Fruit fly (Drosophila melanogaster) whole organism, embryonic: ENCODE results near the gene CRAT.

ENCODE experiments used
- Abd-B ChIP-seq: fragments of 200-800 bp; sonication (Bioruptor generic); optimal IDR thresholded peaks from 2 replicates; lab custom pipeline; 2018; ENCODE audit warnings: missing biosample characterization, mild to moderate bottlenecking, missing genetic modification characterization, moderate library complexity
- Asciz ChIP-seq: fragments of 200-800 bp; sonication (Bioruptor generic); optimal IDR thresholded peaks from 2 replicates; lab custom pipeline; 2017; ENCODE audit warnings: missing biosample characterization, mild to moderate bottlenecking, missing genetic modification characterization, missing genetic modification reagents
- Atf3 ChIP-seq: fragments of 200-800 bp; sonication (Bioruptor generic); optimal IDR thresholded peaks from 3 replicates; lab custom pipeline; 2016; ENCODE audit warnings: missing biosample characterization, missing genetic modification characterization
- Atf6 ChIP-seq: fragments of 200-800 bp; sonication (Bioruptor generic); IDR thresholded peaks from 2 replicates; pipeline ENCODE4 v1.3.6; 2022; ENCODE audit warnings: missing biosample characterization, missing genetic modification characterization
- BtbVII ChIP-seq: fragments of 200-800 bp; sonication (Bioruptor generic); optimal IDR thresholded peaks from 3 replicates; lab custom pipeline; 2017; ENCODE audit warnings: missing biosample characterization, mild to moderate bottlenecking, missing genetic modification characterization
- CG10147 ChIP-seq: fragments of 200-800 bp; sonication (Bioruptor generic); optimal IDR thresholded peaks from 2 replicates; lab custom pipeline; 2019; ENCODE audit warnings: missing biosample characterization, mild to moderate bottlenecking, missing genetic modification characterization, moderate library complexity
- CG10321 ChIP-seq: fragments of 200-800 bp; sonication (Bioruptor generic); IDR thresholded peaks from 2 replicates; pipeline ENCODE4 v1.3.6; 2022; ENCODE audit warnings: missing biosample characterization, missing genetic modification characterization
- CG11723 ChIP-seq: fragments of 200-800 bp; sonication (Bioruptor generic); optimal IDR thresholded peaks from 2 replicates; lab custom pipeline; 2017; ENCODE audit warnings: missing biosample characterization, mild to moderate bottlenecking, missing genetic modification characterization
- CG14965 ChIP-seq: fragments of 200-800 bp; sonication (Bioruptor generic); optimal IDR thresholded peaks from 2 replicates; lab custom pipeline; 2016; ENCODE audit warnings: missing biosample characterization, missing genetic modification characterization, borderline replicate concordance
- CG15514 ChIP-seq: fragments of 200-800 bp; sonication (Bioruptor generic); optimal IDR thresholded peaks from 3 replicates; lab custom pipeline; 2017; ENCODE audit warnings: missing biosample characterization, missing genetic modification characterization, mild to moderate bottlenecking, moderate library complexity, missing genetic modification reagents
- CG17186 ChIP-seq: fragments of 200-800 bp; sonication (Bioruptor generic); optimal IDR thresholded peaks from 3 replicates; lab custom pipeline; 2017; ENCODE audit warnings: missing biosample characterization, missing genetic modification reagents, missing genetic modification characterization
- CG17359 ChIP-seq: fragments of 200-800 bp; sonication (Bioruptor generic); optimal IDR thresholded peaks from 3 replicates; lab custom pipeline; 2018; ENCODE audit warnings: missing biosample characterization, mild to moderate bottlenecking, missing genetic modification characterization, moderate library complexity
- CG2202 ChIP-seq: fragments of 200-800 bp; sonication (Bioruptor generic); optimal IDR thresholded peaks from 2 replicates; lab custom pipeline; 2018; ENCODE audit warnings: missing biosample characterization, mild to moderate bottlenecking, missing genetic modification characterization
- CG33213 ChIP-seq: fragments of 200-800 bp; sonication (Bioruptor generic); optimal IDR thresholded peaks from 3 replicates; lab custom pipeline; 2016; ENCODE audit warnings: missing biosample characterization, missing genetic modification characterization
- CG43689 ChIP-seq: fragments of 200-800 bp; sonication (Bioruptor generic); IDR thresholded peaks from 2 replicates; pipeline ENCODE4 v1.3.6; 2022; ENCODE audit warnings: missing biosample characterization, missing genetic modification characterization
- CG4617 ChIP-seq: fragments of 200-800 bp; sonication (Bioruptor generic); optimal IDR thresholded peaks from 3 replicates; lab custom pipeline; 2016; ENCODE audit warnings: missing biosample characterization, missing genetic modification characterization, borderline replicate concordance
- CG5180 ChIP-seq: fragments of 200-800 bp; sonication (Bioruptor generic); optimal IDR thresholded peaks from 3 replicates; lab custom pipeline; 2017; ENCODE audit warnings: missing biosample characterization, missing genetic modification characterization, mild to moderate bottlenecking, moderate library complexity, missing genetic modification reagents
- CG6175 ChIP-seq: fragments of 200-800 bp; sonication (Bioruptor generic); IDR thresholded peaks from 3 replicates; pipeline ENCODE4 v1.3.6; 2022; ENCODE audit warnings: missing biosample characterization, missing genetic modification characterization
- CG7745 ChIP-seq: fragments of 200-800 bp; sonication (Bioruptor generic); optimal IDR thresholded peaks from 2 replicates; lab custom pipeline; 2018; ENCODE audit warnings: missing biosample characterization, mild to moderate bottlenecking, missing genetic modification characterization, moderate library complexity
- CG9727 ChIP-seq: fragments of 200-800 bp; sonication (Bioruptor generic); optimal IDR thresholded peaks from 3 replicates; lab custom pipeline; 2017; ENCODE audit warnings: missing biosample characterization, mild to moderate bottlenecking, missing genetic modification characterization
- Camta ChIP-seq: fragments of 200-800 bp; sonication (Bioruptor generic); optimal IDR thresholded peaks from 2 replicates; lab custom pipeline; 2016; ENCODE audit warnings: missing biosample characterization, missing genetic modification characterization
- Elba2 ChIP-seq: fragments of 200-800 bp; sonication (Bioruptor generic); optimal IDR thresholded peaks from 3 replicates; lab custom pipeline; 2016; ENCODE audit warnings: missing biosample characterization, missing genetic modification characterization
- Ets65A ChIP-seq: fragments of 200-800 bp; sonication (Bioruptor generic); peaks from one replicate; lab custom pipeline; 2016; ENCODE audit warnings: missing biosample characterization, missing genetic modification characterization
- Fer1 ChIP-seq: fragments of 200-800 bp; sonication (Bioruptor generic); optimal IDR thresholded peaks from 2 replicates; lab custom pipeline; 2017; ENCODE audit warnings: missing biosample characterization, mild to moderate bottlenecking, missing genetic modification characterization
- H15 ChIP-seq: fragments of 200-800 bp; sonication (Bioruptor generic); IDR thresholded peaks from 3 replicates; pipeline ENCODE4 v1.3.6; 2022; ENCODE audit warnings: missing biosample characterization, missing genetic modification characterization
- H2.0 ChIP-seq: fragments of 200-800 bp; sonication (Bioruptor generic); IDR thresholded peaks from 2 replicates; pipeline ENCODE4 v1.3.6; 2022; ENCODE audit warnings: missing biosample characterization, missing genetic modification characterization
- Lhr ChIP-seq: fragments of 200-800 bp; sonication (Bioruptor generic); optimal IDR thresholded peaks from 3 replicates; lab custom pipeline; 2017; ENCODE audit warnings: mild to moderate bottlenecking, missing biosample characterization, missing genetic modification reagents, missing genetic modification characterization
- Neu2 ChIP-seq: fragments of 200-800 bp; sonication (Bioruptor generic); optimal IDR thresholded peaks from 3 replicates; lab custom pipeline; 2016; ENCODE audit warnings: missing biosample characterization, missing genetic modification characterization, borderline replicate concordance
- Oli ChIP-seq: fragments of 200-800 bp; sonication (Bioruptor generic); optimal IDR thresholded peaks from 2 replicates; lab custom pipeline; 2018; ENCODE audit warnings: missing biosample characterization, mild to moderate bottlenecking, missing genetic modification characterization, moderate library complexity
- PHDP ChIP-seq: fragments of 200-800 bp; sonication (Bioruptor generic); optimal IDR thresholded peaks from 3 replicates; lab custom pipeline; 2018; ENCODE audit warnings: missing biosample characterization, mild to moderate bottlenecking, missing genetic modification characterization, moderate library complexity
- Ptx1 ChIP-seq: fragments of 200-800 bp; sonication (Bioruptor generic); IDR thresholded peaks from 2 replicates; pipeline ENCODE4 v1.3.6; 2022; ENCODE audit warnings: missing biosample characterization, missing genetic modification characterization
- Rfx ChIP-seq: fragments of 200-800 bp; sonication (Bioruptor generic); IDR thresholded peaks from 2 replicates; pipeline ENCODE4 v1.3.6; 2022; ENCODE audit warnings: missing biosample characterization, missing genetic modification characterization
- bab2 ChIP-seq: fragments of 200-800 bp; sonication (Bioruptor generic); optimal IDR thresholded peaks from 2 replicates; lab custom pipeline; 2016; ENCODE audit warnings: missing biosample characterization, missing genetic modification characterization
- br ChIP-seq: fragments of >200 bp; optimal IDR thresholded peaks from 2 replicates; lab custom pipeline; 2017
- cad ChIP-seq: fragments of >200 bp; optimal IDR thresholded peaks from 2 replicates; lab custom pipeline; 2017; ENCODE audit warnings: missing biosample characterization, missing genetic modification characterization
- crol ChIP-seq: fragments of 200-800 bp; sonication (Bioruptor generic); IDR thresholded peaks from 2 replicates; pipeline ENCODE4 v1.3.6; 2022; ENCODE audit warnings: missing biosample characterization, missing genetic modification characterization
- dan ChIP-seq: fragments of 200-800 bp; sonication (Bioruptor generic); IDR thresholded peaks from 2 replicates; pipeline ENCODE4 v1.3.6; 2022; ENCODE audit warnings: missing biosample characterization, missing genetic modification characterization
- dpn ChIP-seq, 2 experiments: fragments of 200-800 bp; sonication (Bioruptor generic); optimal IDR thresholded peaks; 3 replicates each; lab custom pipeline; 2016; ENCODE audit warnings: missing biosample characterization in 2 of 2, missing genetic modification characterization in 2 of 2
- h ChIP-seq: fragments of >200 bp; optimal IDR thresholded peaks from 2 replicates; lab custom pipeline; 2017
- ham ChIP-seq: fragments of 200-800 bp; sonication (Bioruptor generic); IDR thresholded peaks from 2 replicates; pipeline ENCODE4 v1.3.6; 2022; ENCODE audit warnings: missing biosample characterization, missing genetic modification characterization
- hkb ChIP-seq, 2 experiments: fragments of 200-800 bp in 1 of 2; fragments of >200 bp in 1 of 2; sonication (Bioruptor generic) in 1 of 2; IDR thresholded peaks in 1 of 2; optimal IDR thresholded peaks in 1 of 2; 2 replicates each; pipeline versions ENCODE4 v1.3.6 to Lab custom; 2017 to 2022; ENCODE audit warnings: missing biosample characterization in 1 of 2, missing genetic modification characterization in 1 of 2
- hth ChIP-seq: fragments of >200 bp; optimal IDR thresholded peaks from 2 replicates; lab custom pipeline; 2017; ENCODE audit warnings: inconsistent platforms
- peb ChIP-seq: fragments of 200-800 bp; sonication (Bioruptor generic); IDR thresholded peaks from 2 replicates; pipeline ENCODE4 v1.3.6; 2022; ENCODE audit warnings: missing biosample characterization, missing genetic modification characterization
- schlank ChIP-seq: fragments of 200-800 bp; sonication (Bioruptor generic); optimal IDR thresholded peaks from 2 replicates; lab custom pipeline; 2018; ENCODE audit warnings: missing biosample characterization, mild to moderate bottlenecking, missing genetic modification characterization
- sens ChIP-seq: fragments of 200-800 bp; sonication (Bioruptor generic); peaks from one replicate; lab custom pipeline; 2016; ENCODE audit warnings: missing biosample characterization, missing genetic modification characterization
- tna ChIP-seq: fragments of 200-800 bp; sonication (Bioruptor generic); IDR thresholded peaks from 2 replicates; pipeline ENCODE4 v1.3.6; 2022; ENCODE audit warnings: missing biosample characterization, missing genetic modification characterization; ENCODE audit not compliant: partially characterized antibody
- trem ChIP-seq: fragments of 200-800 bp; optimal IDR thresholded peaks from 3 replicates; lab custom pipeline; 2019; ENCODE audit warnings: missing biosample characterization, mild to moderate bottlenecking, missing genetic modification characterization, moderate library complexity
- trh ChIP-seq: fragments of 200-800 bp; sonication (Bioruptor generic); optimal IDR thresholded peaks from 2 replicates; lab custom pipeline; 2016; ENCODE audit warnings: missing biosample characterization, missing genetic modification characterization
- twi ChIP-seq: fragments of 200-800 bp; optimal IDR thresholded peaks from 2 replicates; lab custom pipeline; 2019; ENCODE audit warnings: missing biosample characterization, mild to moderate bottlenecking, missing genetic modification characterization, moderate library complexity
- wor ChIP-seq: fragments of 200-800 bp; sonication (Bioruptor generic); IDR thresholded peaks from 2 replicates; pipeline ENCODE4 v1.3.6; 2022; ENCODE audit warnings: missing biosample characterization, missing genetic modification characterization

CRAT gene

dm6 chr3R:6373512-6374306 is 2.1 kb downstream of the CRAT start (continued):
- TF ChIP-seq CG15514, result peak; percentile 84
- no peak for TF ChIP-seq wor
- TF ChIP-seq Asciz (GFP tag; lab: Kevin White, UChicago), result peak; percentile 72
- no peak for TF ChIP-seq ham
- TF ChIP-seq CG2202 (tag; lab: Kevin White, UChicago), result peak; percentile 22
- no peak; the same call in 1 of the 2 replicates for TF ChIP-seq CG10321 (GFP tag; lab: Robert Waterston, UW)
- no peak for TF ChIP-seq cad
- no peak for TF ChIP-seq dan
- no peak for TF ChIP-seq CG43689
- TF ChIP-seq CG5180 (GFP tag; lab: Kevin White, UChicago), result no peak
- no peak for TF ChIP-seq CG11723 (GFP tag; lab: Kevin White, UChicago)
- TF ChIP-seq Fer1 (GFP tag; lab: Kevin White, UChicago), result peak; percentile 67
- peak; percentile 39 for TF ChIP-seq bab2 (GFP tag; lab: Kevin White, UChicago)
- TF ChIP-seq Oli (tag; lab: Kevin White, UChicago), result peak; percentile 10
- TF ChIP-seq Abd-B, result no peak
- peak; percentile 4 to 34 for TF ChIP-seq dpn (GFP tag; optimal IDR thresholded peaks at IDR 0.05; lab: Kevin White, UChicago)
- TF ChIP-seq Ets65A (GFP tag; lab: Kevin White, UChicago), result no peak
- TF ChIP-seq Elba2 (GFP tag; lab: Kevin White, UChicago), result no peak
- no peak for TF ChIP-seq CG7745 (tag; lab: Kevin White, UChicago)
- no peak for TF ChIP-seq h
- TF ChIP-seq CG17186 (GFP tag; lab: Kevin White, UChicago), result no peak
- TF ChIP-seq CG6175, result no peak
- TF ChIP-seq Ptx1 (GFP tag; lab: Robert Waterston, UW), result no peak
- no peak for TF ChIP-seq Atf3 (GFP tag; lab: Kevin White, UChicago)
- peak; percentile 3 for TF ChIP-seq twi (tag; lab: Kevin White, UChicago)
- peak; percentile 16 for TF ChIP-seq Camta (GFP tag; lab: Kevin White, UChicago)
- TF ChIP-seq sens (GFP tag; lab: Kevin White, UChicago), result peak; percentile 90
- no peak for TF ChIP-seq H2.0
- peak; percentile 75 for TF ChIP-seq PHDP (tag; lab: Kevin White, UChicago)
- TF ChIP-seq peb (GFP tag; lab: Robert Waterston, UW), result no peak
- no peak for TF ChIP-seq tna (GFP tag; lab: Robert Waterston, UW)
- TF ChIP-seq Rfx (GFP tag; lab: Robert Waterston, UW), result peak; percentile 77
- TF ChIP-seq CG10147 (GFP tag; lab: Kevin White, UChicago), result peak; percentile 60
- TF ChIP-seq crol, result no peak
- peak; percentile 76 for TF ChIP-seq Atf6 (GFP tag; lab: Robert Waterston, UW)
- TF ChIP-seq Neu2, result no peak
- TF ChIP-seq br (lab: Kevin White, UChicago), result no peak
- peak; percentile 19 for TF ChIP-seq CG4617 (GFP tag; lab: Kevin White, UChicago)
- TF ChIP-seq BtbVII (GFP tag; lab: Kevin White, UChicago), result peak; percentile 72
- TF ChIP-seq hth, result no peak
- TF ChIP-seq CG14965 (GFP tag; lab: Kevin White, UChicago), result no peak
- TF ChIP-seq trh (GFP tag; lab: Kevin White, UChicago), result peak; percentile 56
- TF ChIP-seq H15 (GFP tag; lab: Robert Waterston, UW), result no peak
- no peak for TF ChIP-seq hkb (optimal IDR thresholded peaks at IDR 0.05; lab: Kevin White, UChicago)
- peak; percentile 62 for TF ChIP-seq hkb (GFP tag; IDR thresholded peaks at IDR 0.05; lab: Robert Waterston, UW)
- peak; percentile 35 for TF ChIP-seq CG17359 (tag; lab: Kevin White, UChicago)
- peak; percentile 32 for TF ChIP-seq CG33213 (GFP tag; lab: Kevin White, UChicago)
- TF ChIP-seq schlank (tag; lab: Kevin White, UChicago), result no peak
- peak; percentile 33 for TF ChIP-seq trem
- TF ChIP-seq CG9727 (GFP tag; lab: Kevin White, UChicago), result peak; percentile 53
- TF ChIP-seq Lhr (GFP tag; lab: Kevin White, UChicago), result no peak
